Comparison of ENCODE assay signal across 4 worm cellular contexts in the genomic region with DNA sequence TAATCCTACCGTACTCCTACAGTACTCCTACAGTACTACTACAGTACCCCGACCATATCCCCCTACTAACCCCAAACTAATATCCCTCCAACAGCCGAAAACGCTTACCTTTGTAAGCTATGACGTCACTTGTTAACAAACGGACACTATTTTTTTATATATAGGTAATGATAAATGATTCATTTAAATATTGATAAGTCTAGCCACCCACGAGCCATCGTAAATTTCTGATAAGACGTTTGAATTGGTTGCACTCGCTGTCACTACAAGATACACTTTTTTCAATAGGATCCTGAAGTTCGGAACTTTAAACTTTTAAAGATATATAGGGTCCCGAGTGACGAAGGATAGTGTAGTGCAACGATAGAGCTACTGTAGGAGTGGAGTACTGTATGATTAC.
TF ChIP-seq lines count a peak whose summit lies in the region.
"Not testable (repeated sequence)": the region's sequence is repeated elsewhere in the genome, so short reads cannot be mapped to it uniquely, and the experiment has no call there.

Gene nhr-247, plus strand, starts transcription at position 330 of the 400 bp plus-strand sequence.

TF ChIP-seq in whole organism, L1 larva, 84 proteins besides CTCF, POLR2A, EP300 and RAD21:
- TF ChIP-seq elt-2 (tag; optimal IDR thresholded peaks at IDR 0.05; lab: Kevin White, UChicago) = peak; percentile 73
TF ChIP-seq in whole organism, L1 larva: peak in this region for 1; not testable (repeated sequence) for 83.

TF ChIP-seq in whole organism, L2 larva, 48 proteins besides CTCF, POLR2A, EP300 and RAD21:
- TF ChIP-seq fos-1 (tag; optimal IDR thresholded peaks at IDR 0.05; lab: Kevin White, UChicago) = peak; percentile 69

TF ChIP-seq in whole organism, L3 larva, 47 proteins besides CTCF, POLR2A, EP300 and RAD21:
- TF ChIP-seq elt-2 (tag; optimal IDR thresholded peaks at IDR 0.05; lab: Kevin White, UChicago) = peak; percentile 59
- TF ChIP-seq pqm-1 (tag; optimal IDR thresholded peaks at IDR 0.05; lab: Kevin White, UChicago) = peak; percentile 9

TF ChIP-seq in whole organism, L4 larva, 104 proteins besides CTCF, POLR2A, EP300 and RAD21:
- TF ChIP-seq daf-16 (GFP tag; optimal IDR thresholded peaks at IDR 0.05; lab: Kevin White, UChicago) = not testable (repeated sequence)
- TF ChIP-seq daf-16 (tag; optimal IDR thresholded peaks at IDR 0.05; lab: Kevin White, UChicago) = peak; percentile 24
- TF ChIP-seq dmd-6 (GFP tag; IDR thresholded peaks at IDR 0.05; lab: Robert Waterston, UW) = peak; percentile 65
- peak; percentile 71 for TF ChIP-seq nhr-28 (tag; optimal IDR thresholded peaks at IDR 0.05; lab: Kevin White, UChicago)
- TF ChIP-seq pqm-1 (tag; optimal IDR thresholded peaks at IDR 0.05; lab: Kevin White, UChicago) = peak; percentile 15
